Fruit fly (Drosophila melanogaster) whole organism, embryonic: ENCODE measurements around the gene Ppm1.

ENCODE experiments used
- Abd-B ChIP-seq: fragments of 200-800 bp; sonication (Bioruptor generic); optimal IDR thresholded peaks from 2 replicates; lab custom pipeline; 2018; ENCODE audit warnings: missing biosample characterization, mild to moderate bottlenecking, missing genetic modification characterization, moderate library complexity
- Atf3 ChIP-seq: fragments of 200-800 bp; sonication (Bioruptor generic); optimal IDR thresholded peaks from 3 replicates; lab custom pipeline; 2016; ENCODE audit warnings: missing biosample characterization, missing genetic modification characterization
- B-H1 ChIP-seq: fragments of 200-800 bp; sonication (Bioruptor generic); IDR thresholded peaks from 3 replicates; pipeline ENCODE4 v1.3.6; 2022; ENCODE audit warnings: missing biosample characterization, missing genetic modification characterization
- BEAF-32 ChIP-seq: fragments of 200-800 bp; sonication (Bioruptor generic); optimal IDR thresholded peaks from 3 replicates; lab custom pipeline; 2017; ENCODE audit warnings: missing biosample characterization, missing genetic modification characterization, mild to moderate bottlenecking, moderate library complexity, missing genetic modification reagents
- CG10366 ChIP-seq: fragments of 200-800 bp; sonication (Bioruptor generic); IDR thresholded peaks from 2 replicates; pipeline ENCODE4 v1.3.6; 2022; ENCODE audit warnings: missing biosample characterization, missing genetic modification characterization
- CG12744 ChIP-seq: fragments of 200-800 bp; sonication (Bioruptor generic); optimal IDR thresholded peaks from 2 replicates; lab custom pipeline; 2016; ENCODE audit warnings: missing biosample characterization, missing genetic modification characterization
- CG13894 ChIP-seq: fragments of 200-800 bp; sonication (Bioruptor generic); optimal IDR thresholded peaks from 3 replicates; lab custom pipeline; 2018; ENCODE audit warnings: missing biosample characterization, mild to moderate bottlenecking, missing genetic modification characterization, moderate library complexity
- CG14014 ChIP-seq: fragments of 200-800 bp; sonication (Bioruptor generic); IDR thresholded peaks from 2 replicates; pipeline ENCODE4 v1.3.6; 2022; ENCODE audit warnings: missing biosample characterization, missing genetic modification characterization
- CG15269 ChIP-seq: fragments of 200-800 bp; sonication (Bioruptor generic); optimal IDR thresholded peaks from 2 replicates; lab custom pipeline; 2018; ENCODE audit warnings: missing biosample characterization, mild to moderate bottlenecking, missing genetic modification characterization, moderate library complexity
- CG15514 ChIP-seq: fragments of 200-800 bp; sonication (Bioruptor generic); optimal IDR thresholded peaks from 3 replicates; lab custom pipeline; 2017; ENCODE audit warnings: missing biosample characterization, missing genetic modification characterization, mild to moderate bottlenecking, moderate library complexity, missing genetic modification reagents
- CG17361 ChIP-seq: fragments of 200-800 bp; sonication (Bioruptor generic); IDR thresholded peaks from 3 replicates; pipeline ENCODE4 v1.3.6; 2022; ENCODE audit warnings: missing biosample characterization, missing genetic modification characterization
- CG18262 ChIP-seq: fragments of 200-800 bp; optimal IDR thresholded peaks from 3 replicates; lab custom pipeline; 2019; ENCODE audit warnings: missing biosample characterization, mild to moderate bottlenecking, missing genetic modification characterization, moderate library complexity
- CG33557 ChIP-seq: fragments of 200-800 bp; sonication (Bioruptor generic); optimal IDR thresholded peaks from 2 replicates; lab custom pipeline; 2019; ENCODE audit warnings: missing biosample characterization, mild to moderate bottlenecking, missing genetic modification characterization, moderate library complexity
- CG34224 ChIP-seq: fragments of 200-800 bp; sonication (Bioruptor generic); IDR thresholded peaks from 3 replicates; pipeline ENCODE4 v1.3.6; 2022; ENCODE audit warnings: missing biosample characterization, missing genetic modification characterization; ENCODE audit not compliant: partially characterized antibody
- CG4617 ChIP-seq: fragments of 200-800 bp; sonication (Bioruptor generic); optimal IDR thresholded peaks from 3 replicates; lab custom pipeline; 2016; ENCODE audit warnings: missing biosample characterization, missing genetic modification characterization, borderline replicate concordance
- CG9437 ChIP-seq: fragments of 200-800 bp; sonication (Bioruptor generic); optimal IDR thresholded peaks from 2 replicates; lab custom pipeline; 2018; ENCODE audit warnings: missing biosample characterization, mild to moderate bottlenecking, missing genetic modification characterization
- CG9609 ChIP-seq: fragments of 200-800 bp; sonication (Bioruptor generic); optimal IDR thresholded peaks from 3 replicates; lab custom pipeline; 2016; ENCODE audit warnings: missing biosample characterization, missing genetic modification characterization
- CG9797 ChIP-seq: fragments of 200-800 bp; sonication (Bioruptor generic); optimal IDR thresholded peaks from 3 replicates; lab custom pipeline; 2018; ENCODE audit warnings: missing biosample characterization, mild to moderate bottlenecking, missing genetic modification characterization
- CG9817 ChIP-seq: fragments of 200-800 bp; sonication (Bioruptor generic); optimal IDR thresholded peaks from 2 replicates; lab custom pipeline; 2018; ENCODE audit warnings: missing biosample characterization, mild to moderate bottlenecking, missing genetic modification characterization, moderate library complexity
- CG9876 ChIP-seq: fragments of 200-800 bp; sonication (Bioruptor generic); optimal IDR thresholded peaks from 2 replicates; lab custom pipeline; 2016; ENCODE audit warnings: missing biosample characterization, missing genetic modification characterization
- CG9932 ChIP-seq: fragments of 200-800 bp; sonication (Bioruptor generic); IDR thresholded peaks from 2 replicates; pipeline ENCODE4 v1.3.6; 2022; ENCODE audit warnings: missing biosample characterization, missing genetic modification characterization
- Chrac-16 ChIP-seq: fragments of 200-800 bp; sonication (Bioruptor generic); optimal IDR thresholded peaks from 3 replicates; lab custom pipeline; 2016; ENCODE audit warnings: missing biosample characterization, missing genetic modification characterization
- Doc2 ChIP-seq: fragments of 200-800 bp; sonication (Bioruptor generic); IDR thresholded peaks from 2 replicates; pipeline ENCODE4 v1.3.6; 2022; ENCODE audit warnings: missing biosample characterization, missing genetic modification characterization
- Fer2 ChIP-seq: fragments of 200-800 bp; sonication (Bioruptor generic); optimal IDR thresholded peaks from 2 replicates; lab custom pipeline; 2018; ENCODE audit warnings: missing biosample characterization, mild to moderate bottlenecking, missing genetic modification characterization, moderate library complexity
- Hsf ChIP-seq: fragments of 200-800 bp; sonication (Bioruptor generic); optimal IDR thresholded peaks from 3 replicates; lab custom pipeline; 2016; ENCODE audit warnings: missing biosample characterization, missing genetic modification characterization
- Mrtf ChIP-seq: fragments of 200-800 bp; sonication (Bioruptor generic); IDR thresholded peaks from 3 replicates; pipeline ENCODE4 v1.3.6; 2022; ENCODE audit warnings: missing biosample characterization, missing genetic modification characterization
- Nf-YC ChIP-seq: fragments of 200-800 bp; optimal IDR thresholded peaks from 3 replicates; lab custom pipeline; 2019; ENCODE audit warnings: missing biosample characterization, mild to moderate bottlenecking, missing genetic modification characterization, moderate library complexity
- PHDP ChIP-seq: fragments of 200-800 bp; sonication (Bioruptor generic); optimal IDR thresholded peaks from 3 replicates; lab custom pipeline; 2018; ENCODE audit warnings: missing biosample characterization, mild to moderate bottlenecking, missing genetic modification characterization, moderate library complexity
- Sry-δ ChIP-seq: fragments of 200-800 bp; sonication (Bioruptor generic); optimal IDR thresholded peaks from 2 replicates; lab custom pipeline; 2016; ENCODE audit warnings: missing biosample characterization, missing genetic modification characterization
- ac ChIP-seq: fragments of 200-800 bp; sonication (Bioruptor generic); optimal IDR thresholded peaks from 3 replicates; lab custom pipeline; 2017; ENCODE audit warnings: missing biosample characterization, mild to moderate bottlenecking, missing genetic modification characterization
- amos ChIP-seq: fragments of 200-800 bp; sonication (Bioruptor generic); IDR thresholded peaks from 2 replicates; pipeline ENCODE4 v1.3.6; 2022; ENCODE audit warnings: missing biosample characterization, missing genetic modification characterization; ENCODE audit not compliant: partially characterized antibody
- caup ChIP-seq: fragments of 200-800 bp; sonication (Bioruptor generic); optimal IDR thresholded peaks from 3 replicates; lab custom pipeline; 2017; ENCODE audit warnings: missing biosample characterization, mild to moderate bottlenecking, missing genetic modification characterization, moderate library complexity; ENCODE audit not compliant: severe bottlenecking
- cg ChIP-seq: fragments of 200-800 bp; sonication (Bioruptor generic); optimal IDR thresholded peaks from 3 replicates; lab custom pipeline; 2019; ENCODE audit warnings: missing biosample characterization, mild to moderate bottlenecking, missing genetic modification characterization, moderate library complexity
- ci ChIP-seq: fragments of 200-800 bp; sonication (Bioruptor generic); IDR thresholded peaks from 3 replicates; pipeline ENCODE4 v1.3.6; 2022; ENCODE audit warnings: missing biosample characterization, missing genetic modification characterization
- dm ChIP-seq: fragments of 200-800 bp; sonication (Bioruptor generic); optimal IDR thresholded peaks from 3 replicates; lab custom pipeline; 2016; ENCODE audit warnings: missing biosample characterization, missing genetic modification characterization
- fru ChIP-seq: fragments of >200 bp; optimal IDR thresholded peaks from 2 replicates; lab custom pipeline; 2017
- ftz-f1 ChIP-seq: fragments of 200-800 bp; sonication (Bioruptor generic); optimal IDR thresholded peaks from 2 replicates; lab custom pipeline; 2016; ENCODE audit warnings: missing biosample characterization, missing genetic modification characterization
- ham ChIP-seq: fragments of 200-800 bp; sonication (Bioruptor generic); IDR thresholded peaks from 2 replicates; pipeline ENCODE4 v1.3.6; 2022; ENCODE audit warnings: missing biosample characterization, missing genetic modification characterization
- kni ChIP-seq: fragments of 200-800 bp; sonication (Bioruptor generic); optimal IDR thresholded peaks from 3 replicates; lab custom pipeline; 2017; ENCODE audit warnings: mild to moderate bottlenecking, missing biosample characterization, missing genetic modification reagents, missing genetic modification characterization
- mam ChIP-seq: fragments of 200-800 bp; sonication (Bioruptor generic); optimal IDR thresholded peaks from 3 replicates; lab custom pipeline; 2016; ENCODE audit warnings: missing biosample characterization, missing genetic modification characterization
- nerfin-2 ChIP-seq: fragments of 200-800 bp; sonication (Bioruptor generic); IDR thresholded peaks from 2 replicates; pipeline ENCODE4 v1.3.6; 2022; ENCODE audit warnings: missing biosample characterization, missing genetic modification characterization; ENCODE audit not compliant: partially characterized antibody
- p53 ChIP-seq: fragments of 200-800 bp; sonication (Bioruptor generic); optimal IDR thresholded peaks from 2 replicates; lab custom pipeline; 2016; ENCODE audit warnings: missing biosample characterization, missing genetic modification characterization
- peb ChIP-seq: fragments of 200-800 bp; sonication (Bioruptor generic); IDR thresholded peaks from 2 replicates; pipeline ENCODE4 v1.3.6; 2022; ENCODE audit warnings: missing biosample characterization, missing genetic modification characterization
- psq ChIP-seq: fragments of 200-800 bp; sonication (Bioruptor generic); optimal IDR thresholded peaks from 2 replicates; lab custom pipeline; 2017; ENCODE audit warnings: missing biosample characterization, missing genetic modification characterization
- schlank ChIP-seq: fragments of 200-800 bp; sonication (Bioruptor generic); optimal IDR thresholded peaks from 2 replicates; lab custom pipeline; 2018; ENCODE audit warnings: missing biosample characterization, mild to moderate bottlenecking, missing genetic modification characterization
- sens ChIP-seq: fragments of 200-800 bp; sonication (Bioruptor generic); peaks from one replicate; lab custom pipeline; 2016; ENCODE audit warnings: missing biosample characterization, missing genetic modification characterization
- sens-2 ChIP-seq: fragments of 200-800 bp; sonication (Bioruptor generic); IDR thresholded peaks from 2 replicates; pipeline ENCODE4 v1.3.6; 2022; ENCODE audit warnings: missing biosample characterization, missing genetic modification characterization
- sqz ChIP-seq: fragments of 200-800 bp; sonication (Bioruptor generic); optimal IDR thresholded peaks from 3 replicates; lab custom pipeline; 2018; ENCODE audit warnings: missing biosample characterization, mild to moderate bottlenecking, missing genetic modification characterization
- tll ChIP-seq, 2 experiments: fragments of 200-800 bp in 1 of 2; fragments of >200 bp in 1 of 2; sonication (Bioruptor generic) in 1 of 2; optimal IDR thresholded peaks; 2 replicates each; lab custom pipeline; 2017 to 2019; ENCODE audit warnings: missing biosample characterization in 2 of 2, missing genetic modification characterization in 2 of 2, mild to moderate bottlenecking in 1 of 2, moderate library complexity in 1 of 2
- z ChIP-seq: fragments of 200-800 bp; sonication (Bioruptor generic); IDR thresholded peaks from 3 replicates; pipeline ENCODE4 v1.3.6; 2022; ENCODE audit warnings: missing biosample characterization, missing genetic modification characterization

Ppm1 gene

dm6 chr3L:629916-630663 is 49.0 kb downstream of the Ppm1 start (continued):
- TF ChIP-seq Nf-YC (tag; lab: Kevin White, UChicago) (no peak), CG9797 (no peak), sens (GFP tag; lab: Kevin White, UChicago) (peak; percentile 89), cg (GFP tag; lab: Kevin White, UChicago) (peak; percentile 57), schlank (tag; lab: Kevin White, UChicago) (no peak), ac (GFP tag; lab: Kevin White, UChicago) (no peak), CG17361 (0 out of 3 replicates have a peak, but pooled peaks have one; percentile 48), Atf3 (GFP tag; lab: Kevin White, UChicago) (no peak), B-H1 (no peak), ci (GFP tag; lab: Robert Waterston, UW) (peak; percentile 60), kni (GFP tag; lab: Kevin White, UChicago) (no peak), CG10366 (GFP tag; lab: Robert Waterston, UW) (peak; percentile 52), sens-2 (GFP tag; lab: Robert Waterston, UW) (no peak), Abd-B (GFP tag; lab: Kevin White, UChicago) (no peak), CG4617 (GFP tag; lab: Kevin White, UChicago) (no peak), Doc2 (GFP tag; lab: Robert Waterston, UW) (no peak), CG15514 (GFP tag; lab: Kevin White, UChicago) (peak; percentile 10), CG14014 (no peak), mam (GFP tag; lab: Kevin White, UChicago) (peak; percentile 9), PHDP (peak; percentile 48), caup (GFP tag; lab: Kevin White, UChicago) (no peak), fru (no peak), p53 (GFP tag; lab: Kevin White, UChicago) (no peak), CG9932 (GFP tag; lab: Robert Waterston, UW) (peak; percentile 74), Sry-δ (GFP tag; lab: Kevin White, UChicago) (no peak), CG9609 (GFP tag; lab: Kevin White, UChicago) (no peak), CG33557 (GFP tag; lab: Kevin White, UChicago) (no peak), Fer2 (tag; lab: Kevin White, UChicago) (no peak), tll (GFP tag; optimal IDR thresholded peaks at IDR 0.05; lab: Kevin White, UChicago) (no peak), z (no peak), peb (GFP tag; lab: Robert Waterston, UW) (no peak), ftz-f1 (GFP tag; lab: Kevin White, UChicago) (no peak), CG9876 (GFP tag; lab: Kevin White, UChicago) (no peak), Hsf (GFP tag; lab: Kevin White, UChicago) (peak; percentile 42), CG9817 (tag; lab: Kevin White, UChicago) (peak; percentile 67), CG18262 (tag; lab: Kevin White, UChicago) (peak; percentile 40), CG13894 (tag; lab: Kevin White, UChicago) (no peak), BEAF-32 (GFP tag; lab: Kevin White, UChicago) (no peak), dm (GFP tag; lab: Kevin White, UChicago) (no peak), CG15269 (tag; lab: Kevin White, UChicago) (peak; percentile 59), Mrtf (GFP tag; lab: Robert Waterston, UW) (no peak; the same call in 2 of the 3 replicates), CG9437 (GFP tag; lab: Kevin White, UChicago) (peak; percentile 32), nerfin-2 (GFP tag; lab: Robert Waterston, UW) (no peak), CG34224 (GFP tag; lab: Robert Waterston, UW) (no peak), CG12744 (no peak), amos (GFP tag; lab: Robert Waterston, UW) (no peak; the same call in 1 of the 2 replicates), sqz (GFP tag; lab: Kevin White, UChicago) (peak; percentile 79), Chrac-16 (GFP tag; lab: Kevin White, UChicago) (peak; percentile 25), ham (GFP tag; lab: Robert Waterston, UW) (no peak), psq (GFP tag; lab: Kevin White, UChicago) (no peak)
